Worm (Caenorhabditis elegans) whole organism, young adult: ENCODE measurements around the gene lips-13.

Experiments used
- B0019.2 ChIP-seq: fragments of 200-800 bp; sonication (Bioruptor generic); conservative IDR thresholded peaks from 2 replicates; pipeline ENCODE4 v1.3.6; 2022; ENCODE audit warnings: missing genetic modification reagents, missing genetic modification characterization, missing compliant biosample characterization
- C17E4.6 ChIP-seq: fragments of 200-800 bp; sonication (Bioruptor generic); IDR thresholded peaks from 2 replicates; pipeline ENCODE4 v1.3.6; 2022; ENCODE audit warnings: missing genetic modification reagents, missing genetic modification characterization, missing compliant biosample characterization
- F33H1.4 ChIP-seq: fragments of 200-800 bp; sonication (Bioruptor generic); IDR thresholded peaks from 2 replicates; pipeline ENCODE4 v1.3.6; 2022; ENCODE audit warnings: missing genetic modification reagents, missing genetic modification characterization, missing compliant biosample characterization
- F49E8.2 ChIP-seq: sonication (generic microtip); optimal IDR thresholded peaks from 3 replicates; lab custom pipeline; 2017; ENCODE audit warnings: missing genetic modification characterization, mild to moderate bottlenecking, missing compliant biosample characterization, antibody characterized with exemption, moderate library complexity; ENCODE audit not compliant: insufficient read depth
- F57C9.4 ChIP-seq: sonication (generic microtip); optimal IDR thresholded peaks from 2 replicates; lab custom pipeline; 2017; ENCODE audit warnings: mild to moderate bottlenecking, missing genetic modification characterization, missing compliant biosample characterization
- K11D2.4 ChIP-seq: fragments of 200-800 bp; sonication (Bioruptor generic); IDR thresholded peaks from 2 replicates; pipeline ENCODE4 v1.3.6; 2022; ENCODE audit warnings: missing genetic modification reagents, missing genetic modification characterization, missing compliant biosample characterization
- K12H6.12 ChIP-seq: fragments of 200-800 bp; sonication (Bioruptor generic); optimal IDR thresholded peaks from 2 replicates; lab custom pipeline; 2018; ENCODE audit warnings: mild to moderate bottlenecking, missing genetic modification characterization, missing compliant biosample characterization
- Y53G8AR.9 ChIP-seq: fragments of 200-800 bp; sonication (Bioruptor generic); conservative IDR thresholded peaks from 2 replicates; pipeline ENCODE4 v1.3.6; 2022; ENCODE audit warnings: missing genetic modification reagents, missing genetic modification characterization, missing compliant biosample characterization
- Y67H2A.10 ChIP-seq: fragments of 200-800 bp; sonication (Bioruptor generic); conservative IDR thresholded peaks from 2 replicates; pipeline ENCODE4 v1.3.6; 2022; ENCODE audit warnings: missing genetic modification reagents, missing genetic modification characterization, missing compliant biosample characterization
- Y79H2A.3 ChIP-seq: fragments of 200-800 bp; sonication (Bioruptor generic); conservative IDR thresholded peaks from 2 replicates; pipeline ENCODE4 v1.3.6; 2022; ENCODE audit warnings: missing genetic modification reagents, missing genetic modification characterization, missing compliant biosample characterization
- Y95B8A.8 ChIP-seq: fragments of 200-800 bp; sonication (Bioruptor generic); IDR thresholded peaks from 2 replicates; pipeline ENCODE4 v1.3.6; 2022; ENCODE audit warnings: missing genetic modification reagents, missing genetic modification characterization, missing compliant biosample characterization
- aptf-2 ChIP-seq: fragments of 200-800 bp; sonication (Bioruptor generic); conservative IDR thresholded peaks from 2 replicates; pipeline ENCODE4 v1.3.6; 2022; ENCODE audit warnings: missing genetic modification reagents, missing genetic modification characterization, missing compliant biosample characterization
- athp-1 ChIP-seq: sonication (generic microtip); optimal IDR thresholded peaks from 2 replicates; lab custom pipeline; 2017; ENCODE audit warnings: mild to moderate bottlenecking, missing genetic modification characterization, missing compliant biosample characterization
- attf-5 ChIP-seq: fragments of 200-800 bp; sonication (Bioruptor generic); optimal IDR thresholded peaks from 2 replicates; lab custom pipeline; 2018; ENCODE audit warnings: mild to moderate bottlenecking, missing genetic modification characterization, missing compliant biosample characterization
- attf-6 ChIP-seq: fragments of 200-800 bp; sonication (Bioruptor generic); IDR thresholded peaks from 2 replicates; pipeline ENCODE4 v1.3.6; 2022; ENCODE audit warnings: missing genetic modification reagents, missing genetic modification characterization, missing compliant biosample characterization
- cebp-1 ChIP-seq, 2 experiments: fragments of 200-800 bp in 1 of 2; sonication (Bioruptor generic) in 1 of 2; sonication (generic microtip) in 1 of 2; IDR thresholded peaks in 1 of 2; optimal IDR thresholded peaks in 1 of 2; 2 replicates each; pipeline versions ENCODE4 v1.3.6 to Lab custom; 2017 to 2022; ENCODE audit warnings: missing compliant biosample characterization in 2 of 2, missing genetic modification characterization in 2 of 2, mild to moderate bottlenecking in 1 of 2, missing genetic modification reagents in 1 of 2, moderate library complexity in 1 of 2
- ceh-27 ChIP-seq: fragments of 200-800 bp; sonication (Bioruptor generic); optimal IDR thresholded peaks from 2 replicates; lab custom pipeline; 2018; ENCODE audit warnings: mild to moderate bottlenecking, missing genetic modification characterization, moderate library complexity, missing compliant biosample characterization
- ceh-91 ChIP-seq: fragments of 200-800 bp; sonication (Bioruptor generic); IDR thresholded peaks from 2 replicates; pipeline ENCODE4 v1.3.6; 2022; ENCODE audit warnings: missing genetic modification reagents, missing genetic modification characterization, missing compliant biosample characterization
- dox-1 ChIP-seq: fragments of 200-800 bp; sonication (Bioruptor generic); IDR thresholded peaks from 2 replicates; pipeline ENCODE4 v1.3.6; 2022; ENCODE audit warnings: missing genetic modification reagents, missing genetic modification characterization, missing compliant biosample characterization
- dpl-1 ChIP-seq: fragments of 150-350 bp; optimal IDR thresholded peaks from 2 replicates; lab custom pipeline; 2014; ENCODE audit warnings: missing biosample characterization, missing genetic modification reagents, missing genetic modification characterization
- efl-1 ChIP-seq: fragments of 150-350 bp; optimal IDR thresholded peaks from 2 replicates; lab custom pipeline; 2014; ENCODE audit warnings: missing biosample characterization, missing genetic modification reagents, missing genetic modification characterization
- egrh-3 ChIP-seq: fragments of 200-800 bp; sonication (Bioruptor generic); IDR thresholded peaks from 2 replicates; pipeline ENCODE4 v1.3.6; 2022; ENCODE audit warnings: missing genetic modification reagents, missing genetic modification characterization, missing compliant biosample characterization
- ekl-4 ChIP-seq: fragments of 200-800 bp; sonication (Bioruptor generic); IDR thresholded peaks from 2 replicates; pipeline ENCODE4 v1.3.6; 2022; ENCODE audit warnings: missing genetic modification reagents, missing genetic modification characterization, missing compliant biosample characterization
- hmg-1.2 ChIP-seq: fragments of 200-800 bp; sonication (Bioruptor generic); IDR thresholded peaks from 2 replicates; pipeline ENCODE4 v1.3.6; 2022; ENCODE audit warnings: missing genetic modification reagents, missing genetic modification characterization, missing compliant biosample characterization
- hsf-1 ChIP-seq: fragments of 200-800 bp; sonication (Bioruptor generic); IDR thresholded peaks from 2 replicates; pipeline ENCODE4 v1.3.6; 2022; ENCODE audit warnings: missing genetic modification reagents, missing genetic modification characterization, missing compliant biosample characterization
- lin-26 ChIP-seq: fragments of 200-800 bp; sonication (Bioruptor generic); IDR thresholded peaks from 2 replicates; pipeline ENCODE4 v1.3.6; 2022; ENCODE audit warnings: missing genetic modification reagents, missing genetic modification characterization, missing compliant biosample characterization
- lin-40 ChIP-seq: sonication (generic microtip); optimal IDR thresholded peaks from 2 replicates; lab custom pipeline; 2016; ENCODE audit warnings: missing genetic modification characterization, mild to moderate bottlenecking, missing compliant biosample characterization, missing genotype, missing genetic modification reagents
- lin-54 ChIP-seq: fragments of 200-800 bp; sonication (Bioruptor generic); optimal IDR thresholded peaks from 2 replicates; lab custom pipeline; 2018; ENCODE audit warnings: mild to moderate bottlenecking, missing genetic modification characterization, missing compliant biosample characterization
- lir-1 ChIP-seq: fragments of 200-800 bp; sonication (Bioruptor generic); conservative IDR thresholded peaks from 2 replicates; pipeline ENCODE4 v1.3.6; 2022; ENCODE audit warnings: missing genetic modification reagents, missing genetic modification characterization, missing compliant biosample characterization
- madf-10 ChIP-seq: sonication (generic microtip); optimal IDR thresholded peaks from 2 replicates; lab custom pipeline; 2016; ENCODE audit warnings: mild to moderate bottlenecking, missing genetic modification characterization, missing compliant biosample characterization
- madf-3 ChIP-seq: fragments of 200-800 bp; sonication (Bioruptor generic); IDR thresholded peaks from 2 replicates; pipeline ENCODE4 v1.3.6; 2022; ENCODE audit warnings: missing genetic modification reagents, missing genetic modification characterization, missing compliant biosample characterization
- madf-6 ChIP-seq: fragments of 200-800 bp; sonication (Bioruptor generic); IDR thresholded peaks from 2 replicates; pipeline ENCODE4 v1.3.6; 2022; ENCODE audit warnings: missing genetic modification reagents, missing genetic modification characterization, missing compliant biosample characterization
- madf-8 ChIP-seq: fragments of 200-800 bp; sonication (Bioruptor generic); conservative IDR thresholded peaks from 2 replicates; pipeline ENCODE4 v1.3.6; 2022; ENCODE audit warnings: missing genetic modification reagents, missing genetic modification characterization, missing compliant biosample characterization
- mcd-1 ChIP-seq: fragments of 200-800 bp; sonication (Bioruptor generic); IDR thresholded peaks from 2 replicates; pipeline ENCODE4 v1.3.6; 2022; ENCODE audit warnings: missing genetic modification reagents, missing genetic modification characterization, missing compliant biosample characterization
- nfya-2 ChIP-seq: fragments of 200-800 bp; sonication (Bioruptor generic); IDR thresholded peaks from 2 replicates; pipeline ENCODE4 v1.3.6; 2022; ENCODE audit warnings: missing genetic modification reagents, missing genetic modification characterization, missing compliant biosample characterization
- pbrm-1 ChIP-seq: fragments of 200-800 bp; sonication (Bioruptor generic); IDR thresholded peaks from 2 replicates; pipeline ENCODE4 v1.3.6; 2022; ENCODE audit warnings: missing genetic modification reagents, missing genetic modification characterization, missing compliant biosample characterization
- rcor-1 ChIP-seq: fragments of 200-800 bp; sonication (Bioruptor generic); IDR thresholded peaks from 2 replicates; pipeline ENCODE4 v1.3.6; 2022; ENCODE audit warnings: missing genetic modification reagents, missing genetic modification characterization, missing compliant biosample characterization
- snpc-3.4 ChIP-seq: sonication (generic microtip); optimal IDR thresholded peaks from 2 replicates; lab custom pipeline; 2017; ENCODE audit warnings: missing genetic modification characterization, mild to moderate bottlenecking, missing compliant biosample characterization, antibody characterized with exemption, moderate library complexity, missing genotype, missing genetic modification reagents
- tbx-9 ChIP-seq: sonication (generic microtip); optimal IDR thresholded peaks from 2 replicates; lab custom pipeline; 2016; ENCODE audit warnings: borderline replicate concordance, missing genetic modification characterization, inconsistent platforms, missing compliant biosample characterization
- tlf-1 ChIP-seq: fragments of 200-800 bp; sonication (Bioruptor generic); optimal IDR thresholded peaks from 2 replicates; lab custom pipeline; 2018; ENCODE audit warnings: mild to moderate bottlenecking, missing genetic modification characterization, missing compliant biosample characterization
- zim-3 ChIP-seq: sonication (generic microtip); optimal IDR thresholded peaks from 2 replicates; lab custom pipeline; 2017; ENCODE audit warnings: mild to moderate bottlenecking, missing genetic modification characterization, moderate library complexity, missing compliant biosample characterization
- ztf-18 ChIP-seq: sonication (generic microtip); optimal IDR thresholded peaks from 2 replicates; lab custom pipeline; 2016; ENCODE audit warnings: missing genotype, mild to moderate bottlenecking, missing genetic modification characterization, missing compliant biosample characterization
- ztf-28 ChIP-seq: fragments of 200-800 bp; sonication (Bioruptor generic); IDR thresholded peaks from 2 replicates; pipeline ENCODE4 v1.3.6; 2022; ENCODE audit warnings: missing genetic modification reagents, missing genetic modification characterization, missing compliant biosample characterization

Gene lips-13

ce11 chrII:1136485-1136884 is 18.6 kb upstream of the lips-13 start, which contains the start of gene pod-2:
TSS of gene pod-2 (plus strand) at chrII:1136785.
- TF ChIP-seq mcd-1 (GFP tag; lab: Robert Waterston, UW) (no peak), nfya-2 (GFP tag; lab: Robert Waterston, UW) (no peak), F57C9.4 (no peak), tbx-9 (tag; lab: Kevin White, UChicago) (no peak)

- TF ChIP-seq efl-1 (GFP tag; lab: Kevin White, UChicago) (peak; percentile 31), ztf-18 (tag; lab: Kevin White, UChicago) (peak; percentile 24), tlf-1 (peak; percentile 3), Y95B8A.8 (peak; percentile 78; the same call in 1 of the 2 replicates), ztf-28 (peak; percentile 90), pbrm-1 (GFP tag; lab: Robert Waterston, UW) (peak; percentile 83), C17E4.6 (peak; percentile 56; the same call in 1 of the 2 replicates), ceh-27 (peak; percentile 50), K12H6.12 (peak; percentile 42), snpc-3.4 (peak; percentile 7), lin-40 (tag; lab: Kevin White, UChicago) (peak; percentile 46), mcd-1 (GFP tag; lab: Robert Waterston, UW) (peak; percentile 96), Y53G8AR.9 (GFP tag; lab: Robert Waterston, UW) (peak; percentile 67; the same call in 1 of the 2 replicates), hmg-1.2 (GFP tag; lab: Robert Waterston, UW) (peak; percentile 23), egrh-3 (peak; percentile 66), aptf-2 (peak; percentile 80), madf-3 (GFP tag; lab: Robert Waterston, UW) (peak; percentile 84; the same call in 1 of the 2 replicates), B0019.2 (GFP tag; lab: Robert Waterston, UW) (peak; percentile 79), attf-6 (0 out of 2 replicates have a peak, but pooled peaks have one; percentile 55), Y67H2A.10 (peak; percentile 74), ekl-4 (peak; percentile 46; the same call in 1 of the 2 replicates), F49E8.2 (tag; lab: Kevin White, UChicago) (peak; percentile 11), zim-3 (tag; lab: Kevin White, UChicago) (peak; percentile 18), dox-1 (peak; percentile 95), madf-10 (tag; lab: Kevin White, UChicago) (peak; percentile 21), cebp-1 (GFP tag; IDR thresholded peaks at IDR 0.05; lab: Robert Waterston, UW) (peak; percentile 65), cebp-1 (tag; optimal IDR thresholded peaks at IDR 0.05; lab: Kevin White, UChicago) (peak; percentile 35), hsf-1 (GFP tag; lab: Robert Waterston, UW) (peak; percentile 90), F33H1.4 (GFP tag; lab: Robert Waterston, UW) (peak; percentile 64), athp-1 (peak; percentile 0), dpl-1 (GFP tag; lab: Kevin White, UChicago) (peak; percentile 15), lin-26 (GFP tag; lab: Robert Waterston, UW) (peak; percentile 71), attf-5 (GFP tag; lab: Kevin White, UChicago) (peak; percentile 52), ceh-91 (GFP tag; lab: Robert Waterston, UW) (peak; percentile 85), madf-8 (0 out of 2 replicates have a peak, but pooled peaks have one; percentile 25), madf-6 (GFP tag; lab: Robert Waterston, UW) (peak; percentile 63), lir-1 (GFP tag; lab: Robert Waterston, UW) (peak; percentile 71; the same call in 1 of the 2 replicates), Y79H2A.3 (GFP tag; lab: Robert Waterston, UW) (peak; percentile 61; the same call in 1 of the 2 replicates), lin-54 (peak; percentile 69), rcor-1 (GFP tag; lab: Robert Waterston, UW) (peak; percentile 84), K11D2.4 (peak; percentile 60)
These were observed 16.7 kb upstream of the lips-13 start for ce11 chrII:1134314-1135108.
